Fruit fly (Drosophila melanogaster): ENCODE measurements around the gene GAA1.

Gene GAA1

dm6 chrX:5891666-5892444, 18.7 kb upstream of the GAA1 start (continued):
- TF ChIP-seq zfh1 (GFP tag; IDR thresholded peaks at IDR 0.05) (peak; percentile 49; the same call in 2 of the 3 replicates), CG10959 (GFP tag; IDR thresholded peaks at IDR 0.05) (no peak), Ptx1 (GFP tag; IDR thresholded peaks at IDR 0.05) (no peak), CG16813 (GFP tag; IDR thresholded peaks at IDR 0.05; ENCODE audit: partially characterized antibody) (no peak), CG11085 (GFP tag; IDR thresholded peaks at IDR 0.05) (peak; percentile 52; the same call in 1 of the 2 replicates), CG3726 (GFP tag; IDR thresholded peaks at IDR 0.05) (no peak), pita (GFP tag; optimal IDR thresholded peaks at IDR 0.05) (no peak), Drgx (GFP tag; IDR thresholded peaks at IDR 0.05) (peak; percentile 52), Dip2 (GFP tag; IDR thresholded peaks at IDR 0.05) (no peak), CG12104 (GFP tag; optimal IDR thresholded peaks at IDR 0.05) (no peak), Nf-YC (tag; optimal IDR thresholded peaks at IDR 0.05) (no peak), CG11723 (GFP tag; optimal IDR thresholded peaks at IDR 0.05) (no peak), Trl (optimal IDR thresholded peaks at IDR 0.05) (no peak), Trl (GFP tag; optimal IDR thresholded peaks at IDR 0.05) (no peak), CG2116 (GFP tag; optimal IDR thresholded peaks at IDR 0.05) (no peak), CG7745 (tag; optimal IDR thresholded peaks at IDR 0.05) (no peak), sqz (GFP tag; optimal IDR thresholded peaks at IDR 0.05) (peak; percentile 13), btn (GFP tag; optimal IDR thresholded peaks at IDR 0.05) (no peak), Aef1 (GFP tag; IDR thresholded peaks at IDR 0.05) (no peak), CG2199 (GFP tag; IDR thresholded peaks at IDR 0.05) (no peak), CG1233 (GFP tag; optimal IDR thresholded peaks at IDR 0.05) (no peak), ems (GFP tag; optimal IDR thresholded peaks at IDR 0.05) (no peak), Ssrp (tag; optimal IDR thresholded peaks at IDR 0.05) (no peak), CG33557 (GFP tag; optimal IDR thresholded peaks at IDR 0.05) (no peak), Myb (GFP tag; optimal IDR thresholded peaks at IDR 0.05) (peak; percentile 38), ase (GFP tag; IDR thresholded peaks at IDR 0.05) (no peak), tap (tag; optimal IDR thresholded peaks at IDR 0.05) (no peak), CG17829 (tag; optimal IDR thresholded peaks at IDR 0.05) (no peak), kni (GFP tag; optimal IDR thresholded peaks at IDR 0.05) (no peak), CG4404 (GFP tag; IDR thresholded peaks at IDR 0.05) (no peak), CG6854 (GFP tag; optimal IDR thresholded peaks at IDR 0.05) (no peak), Mrtf (GFP tag; IDR thresholded peaks at IDR 0.05) (no peak), CTCF (GFP tag; optimal IDR thresholded peaks at IDR 0.05) (no peak), tio (GFP tag; optimal IDR thresholded peaks at IDR 0.05) (peak; percentile 27), Awh (GFP tag; IDR thresholded peaks at IDR 0.05) (no peak), Atf3 (GFP tag; optimal IDR thresholded peaks at IDR 0.05) (no peak), CG11247 (GFP tag; IDR thresholded peaks at IDR 0.05) (peak; percentile 17; the same call in 1 of the 2 replicates), Lhr (GFP tag; optimal IDR thresholded peaks at IDR 0.05) (no peak), pum (GFP tag; optimal IDR thresholded peaks at IDR 0.05) (no peak)

- TF ChIP-seq CG1603 (tag; optimal IDR thresholded peaks at IDR 0.05): peak; percentile 63
- TF ChIP-seq Xbp1 (GFP tag; optimal IDR thresholded peaks at IDR 0.05): peak; percentile 20
- TF ChIP-seq CG10366 (GFP tag; IDR thresholded peaks at IDR 0.05): peak; percentile 38; the same call in 1 of the 2 replicates
- TF ChIP-seq HLH3B (GFP tag; IDR thresholded peaks at IDR 0.05): peak; percentile 33; the same call in 1 of the 2 replicates
- TF ChIP-seq ro (GFP tag; IDR thresholded peaks at IDR 0.05): no peak
- TF ChIP-seq gem (tag; optimal IDR thresholded peaks at IDR 0.05): peak; percentile 47
- no peak for TF ChIP-seq Doc3 (GFP tag; IDR thresholded peaks at IDR 0.05; ENCODE audit: partially characterized antibody)
- peak; percentile 29 for TF ChIP-seq Blimp-1 (GFP tag; optimal IDR thresholded peaks at IDR 0.05)
- TF ChIP-seq CG4820 (GFP tag; optimal IDR thresholded peaks at IDR 0.05): no peak
- peak; percentile 12 for TF ChIP-seq CG12659 (GFP tag; optimal IDR thresholded peaks at IDR 0.05)
- TF ChIP-seq Lim3 (GFP tag; IDR thresholded peaks at IDR 0.05): no peak
- no peak for TF ChIP-seq peb (GFP tag; IDR thresholded peaks at IDR 0.05)
- TF ChIP-seq Antp (GFP tag; optimal IDR thresholded peaks at IDR 0.05): peak; percentile 54
- no peak for TF ChIP-seq schlank (tag; optimal IDR thresholded peaks at IDR 0.05)
- TF ChIP-seq Side (GFP tag; optimal IDR thresholded peaks at IDR 0.05): peak; percentile 41
Measured at dm6 chrX:5888933-5889332, 15.8 kb upstream of the GAA1 start.

Measured in whole organism, embryonic.